Worm (Caenorhabditis elegans): ENCODE data around the gene arg-1.

The arg-1 gene

ce11 chrX:1796067-1796466, 9.4 kb downstream of the arg-1 start:
- TF ChIP-seq hmbx-1 (tag; optimal IDR thresholded peaks at IDR 0.05) (no peak), hmg-4 (GFP tag; optimal IDR thresholded peaks at IDR 0.05) (no peak), F13C5.2 (tag; optimal IDR thresholded peaks at IDR 0.05) (no peak), ceh-13 (GFP tag; optimal IDR thresholded peaks at IDR 0.05) (no peak), ceh-36 (tag; optimal IDR thresholded peaks at IDR 0.05) (no peak), pes-1 (GFP tag; IDR thresholded peaks at IDR 0.05) (no peak), sea-1 (GFP tag; conservative IDR thresholded peaks at IDR 0.05) (no peak), tbx-37 (GFP tag; conservative IDR thresholded peaks at IDR 0.05) (no peak), B0310.2 (tag; optimal IDR thresholded peaks at IDR 0.05) (no peak), scrt-1 (GFP tag; IDR thresholded peaks at IDR 0.05) (no peak), aly-1 (tag; optimal IDR thresholded peaks at IDR 0.05) (no peak), hnd-1 (tag; optimal IDR thresholded peaks at IDR 0.05) (no peak), ets-7 (tag; optimal IDR thresholded peaks at IDR 0.05) (no peak), flt-1 (GFP tag; IDR thresholded peaks at IDR 0.05) (no peak), tra-4 (tag; optimal IDR thresholded peaks at IDR 0.05) (no peak), tbx-11 (GFP tag; IDR thresholded peaks at IDR 0.05) (no peak), ama-1 (optimal IDR thresholded peaks at IDR 0.05) (no peak)

- TF ChIP-seq scrt-1 (GFP tag; IDR thresholded peaks at IDR 0.05) (no peak), pes-1 (GFP tag; IDR thresholded peaks at IDR 0.05) (no peak), tbx-11 (GFP tag; IDR thresholded peaks at IDR 0.05) (no peak), aly-1 (tag; optimal IDR thresholded peaks at IDR 0.05) (no peak), hmg-4 (GFP tag; optimal IDR thresholded peaks at IDR 0.05) (no peak), flt-1 (GFP tag; IDR thresholded peaks at IDR 0.05) (no peak), tbx-37 (GFP tag; conservative IDR thresholded peaks at IDR 0.05) (no peak), ceh-36 (tag; optimal IDR thresholded peaks at IDR 0.05) (no peak), F13C5.2 (tag; optimal IDR thresholded peaks at IDR 0.05) (no peak), tra-4 (tag; optimal IDR thresholded peaks at IDR 0.05) (no peak), sea-1 (GFP tag; conservative IDR thresholded peaks at IDR 0.05) (no peak)
These were observed 11.8 kb downstream of the arg-1 start for ce11 chrX:1798543-1798942.

DNA sequence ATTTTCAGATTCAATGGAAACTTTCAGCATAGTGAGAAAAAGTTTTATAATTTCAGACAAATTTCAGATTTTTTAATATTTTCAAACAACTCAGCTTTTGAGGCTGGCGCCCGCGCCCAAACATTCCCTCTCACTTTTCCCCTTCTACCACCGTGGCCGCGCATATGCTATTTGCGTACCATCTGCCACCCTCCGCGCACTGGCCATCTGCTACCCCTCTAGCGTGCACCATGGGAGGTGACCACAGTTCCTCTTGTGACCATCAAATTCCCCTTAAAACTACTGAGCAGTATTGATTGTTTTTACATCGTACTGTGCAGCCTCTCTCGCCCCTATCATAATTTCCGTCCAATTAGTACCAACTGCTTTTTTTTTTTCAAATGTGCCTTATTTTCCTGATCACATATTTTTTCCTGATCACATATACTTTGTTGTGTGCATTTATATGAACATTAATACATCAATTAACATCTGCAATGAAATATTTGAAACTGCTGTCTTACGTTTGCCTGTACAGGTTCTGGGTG, 14.3 kb downstream of the arg-1 start, which contains the start of gene C14E2.11:
Gene C14E2.11 (plus strand): TSS at position 477 of the 527 bp plus-strand sequence.
- TF ChIP-seq hmg-4 (GFP tag; optimal IDR thresholded peaks at IDR 0.05) (peak; percentile 31), flt-1 (GFP tag; IDR thresholded peaks at IDR 0.05) (no peak)

DNA sequence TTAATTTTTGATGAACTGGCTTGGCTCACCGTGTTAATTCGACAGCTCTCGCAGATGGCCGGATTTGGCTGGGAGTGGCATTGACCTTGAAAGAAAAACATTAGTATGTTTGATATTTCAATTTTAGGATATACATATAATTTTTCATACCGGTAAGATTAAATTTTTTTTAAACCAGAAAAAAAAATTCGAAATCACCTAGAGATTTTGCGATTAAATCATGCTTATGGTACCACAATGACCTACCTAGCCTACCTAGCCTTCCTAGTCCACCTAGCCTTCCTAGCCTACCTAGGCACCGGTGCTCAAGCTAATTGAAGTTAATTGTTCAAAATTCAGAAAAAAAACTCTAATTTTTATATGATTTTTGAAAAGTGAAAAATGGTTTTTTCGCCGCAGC, 24.7 kb downstream of the arg-1 start, which contains the start of gene C14E2.3:
Gene C14E2.3 (minus strand): TSS at position 101 of the 400 bp plus-strand sequence.
- TF ChIP-seq ama-1 (optimal IDR thresholded peaks at IDR 0.05) = no peak
- no peak for TF ChIP-seq sea-1 (GFP tag; conservative IDR thresholded peaks at IDR 0.05)
- no peak for TF ChIP-seq tbx-37 (GFP tag; conservative IDR thresholded peaks at IDR 0.05)
- no peak for TF ChIP-seq F13C5.2 (tag; optimal IDR thresholded peaks at IDR 0.05)
- no peak for TF ChIP-seq aly-1 (tag; optimal IDR thresholded peaks at IDR 0.05)
- no peak for TF ChIP-seq scrt-1 (GFP tag; IDR thresholded peaks at IDR 0.05)
- TF ChIP-seq hmg-4 (GFP tag; optimal IDR thresholded peaks at IDR 0.05) = no peak
- no peak for TF ChIP-seq flt-1 (GFP tag; IDR thresholded peaks at IDR 0.05)
- TF ChIP-seq tbx-11 (GFP tag; IDR thresholded peaks at IDR 0.05) = no peak
- no peak for TF ChIP-seq hmbx-1 (tag; optimal IDR thresholded peaks at IDR 0.05)
- TF ChIP-seq ets-7 (tag; optimal IDR thresholded peaks at IDR 0.05) = no peak
- no peak for TF ChIP-seq pes-1 (GFP tag; IDR thresholded peaks at IDR 0.05)
- TF ChIP-seq B0310.2 (tag; optimal IDR thresholded peaks at IDR 0.05) = no peak
- no peak for TF ChIP-seq hnd-1 (tag; optimal IDR thresholded peaks at IDR 0.05)
- no peak for TF ChIP-seq tra-4 (tag; optimal IDR thresholded peaks at IDR 0.05)
- TF ChIP-seq ceh-13 (GFP tag; optimal IDR thresholded peaks at IDR 0.05) = no peak

DNA sequence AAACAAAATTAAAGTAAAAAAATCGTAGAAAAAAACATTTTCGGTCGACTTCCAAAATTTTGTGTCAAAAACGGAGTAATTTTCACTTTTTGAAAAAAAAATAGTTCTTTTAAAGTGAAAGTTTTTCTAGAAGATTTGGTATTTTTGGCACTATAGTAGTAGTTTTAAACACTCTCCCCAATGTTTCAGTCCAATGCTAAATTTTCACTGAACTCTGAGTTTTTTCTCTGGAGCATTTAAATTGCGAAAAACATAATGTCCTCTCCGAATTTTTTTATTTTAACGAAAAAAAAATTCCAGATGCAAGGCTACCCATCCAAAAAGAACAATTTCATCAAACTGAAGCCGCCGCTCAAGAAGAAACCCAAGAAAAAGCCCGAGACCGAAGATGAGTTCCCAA, 29.4 kb downstream of the arg-1 start, which contains the start of gene C14E2.7:
Gene C14E2.7 (plus strand): TSS at position 301 of the 400 bp plus-strand sequence.
- no peak for TF ChIP-seq ama-1 (optimal IDR thresholded peaks at IDR 0.05)
- no peak for TF ChIP-seq hmbx-1 (tag; optimal IDR thresholded peaks at IDR 0.05)
- no peak for TF ChIP-seq flt-1 (GFP tag; IDR thresholded peaks at IDR 0.05)
- TF ChIP-seq F13C5.2 (tag; optimal IDR thresholded peaks at IDR 0.05) = no peak
- no peak for TF ChIP-seq hnd-1 (tag; optimal IDR thresholded peaks at IDR 0.05)
- TF ChIP-seq ets-7 (tag; optimal IDR thresholded peaks at IDR 0.05) = no peak
- no peak for TF ChIP-seq tbx-11 (GFP tag; IDR thresholded peaks at IDR 0.05)
- TF ChIP-seq hmg-4 (GFP tag; optimal IDR thresholded peaks at IDR 0.05) = no peak
- no peak for TF ChIP-seq ceh-36 (tag; optimal IDR thresholded peaks at IDR 0.05)
- TF ChIP-seq B0310.2 (tag; optimal IDR thresholded peaks at IDR 0.05) = no peak
- no peak for TF ChIP-seq aly-1 (tag; optimal IDR thresholded peaks at IDR 0.05)
- no peak for TF ChIP-seq tra-4 (tag; optimal IDR thresholded peaks at IDR 0.05)
- no peak for TF ChIP-seq tbx-37 (GFP tag; conservative IDR thresholded peaks at IDR 0.05)
- no peak for TF ChIP-seq scrt-1 (GFP tag; IDR thresholded peaks at IDR 0.05)
- TF ChIP-seq sea-1 (GFP tag; conservative IDR thresholded peaks at IDR 0.05) = no peak
- TF ChIP-seq ceh-13 (GFP tag; optimal IDR thresholded peaks at IDR 0.05) = no peak
- TF ChIP-seq pes-1 (GFP tag; IDR thresholded peaks at IDR 0.05) = no peak

ce11 chrX:1821235-1821634, 34.5 kb downstream of the arg-1 start, which contains the start of gene C14E2.4:
Gene C14E2.4, minus strand, starts transcription at chrX:1821335.
- TF ChIP-seq hmg-4 (GFP tag; optimal IDR thresholded peaks at IDR 0.05) = no peak
- no peak for TF ChIP-seq ceh-13 (GFP tag; optimal IDR thresholded peaks at IDR 0.05)
- TF ChIP-seq ets-7 (tag; optimal IDR thresholded peaks at IDR 0.05) = no peak
- TF ChIP-seq scrt-1 (GFP tag; IDR thresholded peaks at IDR 0.05) = no peak
- no peak for TF ChIP-seq ama-1 (optimal IDR thresholded peaks at IDR 0.05)
- no peak for TF ChIP-seq ceh-36 (tag; optimal IDR thresholded peaks at IDR 0.05)
- TF ChIP-seq hnd-1 (tag; optimal IDR thresholded peaks at IDR 0.05) = no peak
- TF ChIP-seq sea-1 (GFP tag; conservative IDR thresholded peaks at IDR 0.05) = no peak
- TF ChIP-seq tbx-37 (GFP tag; conservative IDR thresholded peaks at IDR 0.05) = no peak
- no peak for TF ChIP-seq pes-1 (GFP tag; IDR thresholded peaks at IDR 0.05)
- no peak for TF ChIP-seq F13C5.2 (tag; optimal IDR thresholded peaks at IDR 0.05)
- TF ChIP-seq hmbx-1 (tag; optimal IDR thresholded peaks at IDR 0.05) = no peak
- TF ChIP-seq B0310.2 (tag; optimal IDR thresholded peaks at IDR 0.05) = no peak

DNA sequence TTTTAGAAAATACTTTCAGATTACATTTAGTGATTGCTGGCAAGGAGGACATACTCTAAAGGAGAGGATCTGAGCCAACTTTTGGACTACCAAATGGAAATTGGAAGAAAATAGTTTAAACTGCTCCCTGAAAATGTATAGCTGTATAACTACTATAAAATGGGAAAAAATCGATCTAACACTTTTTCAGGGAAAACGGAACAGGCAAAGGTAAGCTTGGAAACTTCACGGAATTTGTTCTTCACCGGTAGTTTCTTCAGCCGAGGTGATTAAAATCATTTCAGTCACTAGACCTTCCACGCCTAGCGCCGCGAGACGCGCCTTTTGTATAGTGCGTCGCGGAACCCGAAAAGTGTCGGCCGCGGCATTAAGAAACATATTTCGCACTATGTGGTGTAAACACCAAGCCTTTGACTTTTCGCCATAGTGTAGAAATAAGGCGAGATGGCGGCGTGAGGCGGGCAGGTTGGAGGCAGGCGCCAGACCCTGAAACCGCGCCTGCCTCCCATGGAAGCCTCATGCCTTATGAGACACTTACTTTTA, 38.7 kb downstream of the arg-1 start, which contains the start of gene C14E2.5:
Gene C14E2.5 (minus strand): TSS at position 51 of the 543 bp plus-strand sequence.
- TF ChIP-seq hmbx-1 (tag; optimal IDR thresholded peaks at IDR 0.05) = no peak
- TF ChIP-seq ceh-36 (tag; optimal IDR thresholded peaks at IDR 0.05) = no peak
- TF ChIP-seq hnd-1 (tag; optimal IDR thresholded peaks at IDR 0.05) = no peak
- no peak for TF ChIP-seq tra-4 (tag; optimal IDR thresholded peaks at IDR 0.05)
- TF ChIP-seq scrt-1 (GFP tag; IDR thresholded peaks at IDR 0.05) = no peak
- no peak for TF ChIP-seq tbx-11 (GFP tag; IDR thresholded peaks at IDR 0.05)
- TF ChIP-seq tbx-37 (GFP tag; conservative IDR thresholded peaks at IDR 0.05) = no peak
- no peak for TF ChIP-seq sea-1 (GFP tag; conservative IDR thresholded peaks at IDR 0.05)
- no peak for TF ChIP-seq F13C5.2 (tag; optimal IDR thresholded peaks at IDR 0.05)
- TF ChIP-seq pes-1 (GFP tag; IDR thresholded peaks at IDR 0.05) = no peak
- TF ChIP-seq flt-1 (GFP tag; IDR thresholded peaks at IDR 0.05) = no peak
- no peak for TF ChIP-seq ets-7 (tag; optimal IDR thresholded peaks at IDR 0.05)
- no peak for TF ChIP-seq ceh-13 (GFP tag; optimal IDR thresholded peaks at IDR 0.05)
- TF ChIP-seq B0310.2 (tag; optimal IDR thresholded peaks at IDR 0.05) = no peak
- no peak for TF ChIP-seq aly-1 (tag; optimal IDR thresholded peaks at IDR 0.05)
- no peak for TF ChIP-seq ama-1 (optimal IDR thresholded peaks at IDR 0.05)
- TF ChIP-seq hmg-4 (GFP tag; optimal IDR thresholded peaks at IDR 0.05) = no peak
